Fruit fly (Drosophila melanogaster) whole organism, adult: ENCODE measurements around the gene CG4328.

Experiments used
- CG11617 ChIP-seq: fragments of 200-800 bp; sonication (Bioruptor generic); optimal IDR thresholded peaks from 2 replicates; lab custom pipeline; 2017; ENCODE audit warnings: mild to moderate bottlenecking, missing biosample characterization, missing genetic modification reagents, missing genetic modification characterization
- CG12768 ChIP-seq: fragments of 200-800 bp; sonication (Bioruptor generic); optimal IDR thresholded peaks from 2 replicates; lab custom pipeline; 2017; ENCODE audit warnings: missing biosample characterization, missing genetic modification characterization, mild to moderate bottlenecking, moderate library complexity, missing genetic modification reagents
- CG14711 ChIP-seq: fragments of 200-800 bp; sonication (Bioruptor generic); optimal IDR thresholded peaks from 2 replicates; lab custom pipeline; 2018; ENCODE audit warnings: missing biosample characterization, mild to moderate bottlenecking, missing genetic modification characterization, moderate library complexity
- CG1620 ChIP-seq: fragments of 200-800 bp; sonication (Bioruptor generic); optimal IDR thresholded peaks from 2 replicates; lab custom pipeline; 2016; ENCODE audit warnings: missing biosample characterization, missing genetic modification characterization
- CG33017 ChIP-seq: fragments of 200-800 bp; sonication (Bioruptor generic); optimal IDR thresholded peaks from 2 replicates; lab custom pipeline; 2018; ENCODE audit warnings: missing biosample characterization, mild to moderate bottlenecking, missing genetic modification characterization, moderate library complexity
- CG5204 ChIP-seq: fragments of 200-800 bp; sonication (Bioruptor generic); optimal IDR thresholded peaks from 2 replicates; lab custom pipeline; 2016; ENCODE audit warnings: missing biosample characterization, missing genetic modification characterization
- CG7045 ChIP-seq: fragments of 200-800 bp; sonication (Bioruptor generic); optimal IDR thresholded peaks from 2 replicates; lab custom pipeline; 2017; ENCODE audit warnings: missing biosample characterization, mild to moderate bottlenecking, missing genetic modification characterization
- CG7101 ChIP-seq: fragments of 200-800 bp; sonication (Bioruptor generic); optimal IDR thresholded peaks from 2 replicates; lab custom pipeline; 2018; ENCODE audit warnings: missing biosample characterization, mild to moderate bottlenecking, missing genetic modification characterization, moderate library complexity
- Clk ChIP-seq: fragments of 200-800 bp; sonication (Bioruptor generic); optimal IDR thresholded peaks from 2 replicates; lab custom pipeline; 2017; ENCODE audit warnings: missing biosample characterization, missing genetic modification characterization
- Crg-1 ChIP-seq: fragments of 200-800 bp; sonication (Bioruptor generic); optimal IDR thresholded peaks from 2 replicates; lab custom pipeline; 2016; ENCODE audit warnings: missing biosample characterization, missing genetic modification characterization
- Hr96 ChIP-seq: fragments of 200-800 bp; sonication (Bioruptor generic); optimal IDR thresholded peaks from 2 replicates; lab custom pipeline; 2016; ENCODE audit warnings: missing biosample characterization, missing genetic modification characterization
- Mnt ChIP-seq: fragments of 200-800 bp; sonication (Bioruptor generic); optimal IDR thresholded peaks from 2 replicates; lab custom pipeline; 2016; ENCODE audit warnings: missing biosample characterization, mild to moderate bottlenecking, missing genetic modification characterization
- bab1 ChIP-seq: fragments of 200-800 bp; sonication (Bioruptor generic); optimal IDR thresholded peaks from 3 replicates; lab custom pipeline; 2019; ENCODE audit warnings: missing biosample characterization, mild to moderate bottlenecking, missing genetic modification characterization, moderate library complexity
- cic ChIP-seq: fragments of 200-800 bp; sonication (Bioruptor generic); optimal IDR thresholded peaks from 2 replicates; lab custom pipeline; 2017; ENCODE audit warnings: missing biosample characterization, mild to moderate bottlenecking, missing genetic modification characterization, moderate library complexity
- cnc ChIP-seq, 2 experiments: fragments of >200 bp; optimal IDR thresholded peaks; 2 replicates each; lab custom pipeline; 2017
- kay ChIP-seq: fragments of 200-800 bp; sonication (Bioruptor generic); peaks from one replicate; lab custom pipeline; 2016; ENCODE audit warnings: missing biosample characterization, missing genetic modification characterization, borderline replicate concordance
- ovo ChIP-seq: fragments of 200-800 bp; sonication (Bioruptor generic); optimal IDR thresholded peaks from 2 replicates; lab custom pipeline; 2016; ENCODE audit warnings: missing biosample characterization, missing genetic modification characterization
- pad ChIP-seq: fragments of 200-800 bp; sonication (Bioruptor generic); optimal IDR thresholded peaks from 3 replicates; lab custom pipeline; 2017; ENCODE audit warnings: missing biosample characterization, missing genetic modification characterization, mild to moderate bottlenecking, moderate library complexity, missing genetic modification reagents
- tj ChIP-seq: fragments of 200-800 bp; sonication (Bioruptor generic); optimal IDR thresholded peaks from 3 replicates; lab custom pipeline; 2017; ENCODE audit warnings: missing biosample characterization, mild to moderate bottlenecking, missing genetic modification characterization, moderate library complexity
- toe ChIP-seq: fragments of 200-800 bp; sonication (Bioruptor generic); optimal IDR thresholded peaks from 2 replicates; lab custom pipeline; 2016; ENCODE audit warnings: missing biosample characterization, missing genetic modification characterization

CG4328 gene

dm6 chr3L:12266343-12267287, 29.3 kb downstream of the CG4328 start, which contains the start of gene app:
Gene app (minus strand): TSS chr3L:12266841.
- peak; percentile 93 for TF ChIP-seq CG7045
- peak; percentile 87 for TF ChIP-seq CG14711 (tag; lab: Kevin White, UChicago)
- TF ChIP-seq Crg-1 (GFP tag; lab: Kevin White, UChicago): peak; percentile 88
- peak; percentile 81 for TF ChIP-seq CG1620
- TF ChIP-seq cnc (optimal IDR thresholded peaks at IDR 0.05; lab: Kevin White, UChicago): no peak
- peak; percentile 71 for TF ChIP-seq tj (GFP tag; lab: Kevin White, UChicago)
- TF ChIP-seq Hr96: peak; percentile 83
- TF ChIP-seq cic (GFP tag; lab: Kevin White, UChicago): peak; percentile 52
- peak; percentile 79 for TF ChIP-seq pad
- peak; percentile 60 for TF ChIP-seq ovo (GFP tag; lab: Kevin White, UChicago)
- peak; percentile 93 for TF ChIP-seq CG7101 (tag; lab: Kevin White, UChicago)
- TF ChIP-seq Clk (GFP tag; lab: Kevin White, UChicago): peak; percentile 69
- peak; percentile 76 for TF ChIP-seq Mnt (GFP tag; lab: Kevin White, UChicago)
- peak; percentile 92 for TF ChIP-seq CG5204 (GFP tag; lab: Kevin White, UChicago)
- peak; percentile 86 for TF ChIP-seq CG33017 (tag; lab: Kevin White, UChicago)
- TF ChIP-seq toe (GFP tag; lab: Kevin White, UChicago): peak; percentile 88
- TF ChIP-seq CG11617 (GFP tag; lab: Kevin White, UChicago): peak; percentile 88
- peak; percentile 90 for TF ChIP-seq CG12768 (GFP tag; lab: Kevin White, UChicago)
- peak; percentile 94 for TF ChIP-seq kay (GFP tag; lab: Kevin White, UChicago)
- TF ChIP-seq bab1 (GFP tag; lab: Kevin White, UChicago): peak; percentile 91

- TF ChIP-seq CG1620 (no peak), Mnt (GFP tag; lab: Kevin White, UChicago) (no peak), CG33017 (tag; lab: Kevin White, UChicago) (peak; percentile 26), tj (GFP tag; lab: Kevin White, UChicago) (peak; percentile 60), Clk (GFP tag; lab: Kevin White, UChicago) (no peak), CG7045 (no peak), Crg-1 (GFP tag; lab: Kevin White, UChicago) (no peak), cic (GFP tag; lab: Kevin White, UChicago) (peak; percentile 6), kay (GFP tag; lab: Kevin White, UChicago) (no peak), CG11617 (GFP tag; lab: Kevin White, UChicago) (no peak), ovo (GFP tag; lab: Kevin White, UChicago) (peak; percentile 25), Hr96 (no peak), cnc (optimal IDR thresholded peaks at IDR 0.05; lab: Kevin White, UChicago) (peak; percentile 64 to 74), bab1 (GFP tag; lab: Kevin White, UChicago) (no peak), pad (peak; percentile 7), CG7101 (tag; lab: Kevin White, UChicago) (no peak), toe (GFP tag; lab: Kevin White, UChicago) (no peak), CG5204 (GFP tag; lab: Kevin White, UChicago) (no peak), CG14711 (tag; lab: Kevin White, UChicago) (no peak), CG12768 (GFP tag; lab: Kevin White, UChicago) (peak; percentile 5)
These were observed 30.2 kb downstream of the CG4328 start for dm6 chr3L:12265526-12266342.

- peak; percentile 9 for TF ChIP-seq Mnt (GFP tag; lab: Kevin White, UChicago)
- TF ChIP-seq cnc (optimal IDR thresholded peaks at IDR 0.05; lab: Kevin White, UChicago): no peak
- TF ChIP-seq Crg-1 (GFP tag; lab: Kevin White, UChicago): no peak
- TF ChIP-seq CG11617 (GFP tag; lab: Kevin White, UChicago): no peak
- peak; percentile 93 for TF ChIP-seq cic (GFP tag; lab: Kevin White, UChicago)
- no peak for TF ChIP-seq CG7045
- TF ChIP-seq CG5204 (GFP tag; lab: Kevin White, UChicago): no peak
- TF ChIP-seq toe (GFP tag; lab: Kevin White, UChicago): no peak
- no peak for TF ChIP-seq pad
- peak; percentile 17 for TF ChIP-seq CG33017 (tag; lab: Kevin White, UChicago)
- no peak for TF ChIP-seq bab1 (GFP tag; lab: Kevin White, UChicago)
- no peak for TF ChIP-seq tj (GFP tag; lab: Kevin White, UChicago)
- no peak for TF ChIP-seq CG1620
- peak; percentile 6 for TF ChIP-seq ovo (GFP tag; lab: Kevin White, UChicago)
- TF ChIP-seq Hr96: peak; percentile 12
- no peak for TF ChIP-seq CG7101 (tag; lab: Kevin White, UChicago)
- TF ChIP-seq CG12768 (GFP tag; lab: Kevin White, UChicago): peak; percentile 44
- TF ChIP-seq Clk (GFP tag; lab: Kevin White, UChicago): no peak
- TF ChIP-seq CG14711 (tag; lab: Kevin White, UChicago): no peak
- TF ChIP-seq kay (GFP tag; lab: Kevin White, UChicago): no peak
These were observed 37.2 kb downstream of the CG4328 start for dm6 chr3L:12258698-12259097.
